Worm (Caenorhabditis elegans) whole organism, L1 larva: ENCODE results near the gene srt-22.

Experiments
- C04F5.9 ChIP-seq: sonication (generic microtip); optimal IDR thresholded peaks from 2 replicates; lab custom pipeline; 2016; ENCODE audit warnings: missing genetic modification characterization, missing compliant biosample characterization
- C34B4.2 ChIP-seq: sonication (generic microtip); optimal IDR thresholded peaks from 2 replicates; lab custom pipeline; 2017; ENCODE audit warnings: mild to moderate bottlenecking, missing genetic modification characterization, missing compliant biosample characterization
- F16B12.6 ChIP-seq: fragments of 150-350 bp; optimal IDR thresholded peaks from 2 replicates; lab custom pipeline; 2014; ENCODE audit warnings: missing biosample characterization, missing genetic modification characterization
- Y116A8C.19 ChIP-seq: sonication (generic microtip); optimal IDR thresholded peaks from 2 replicates; lab custom pipeline; 2016; ENCODE audit warnings: missing compliant biosample characterization, missing genetic modification characterization, borderline replicate concordance
- aha-1 ChIP-seq: fragments of 150-350 bp; optimal IDR thresholded peaks from 2 replicates; lab custom pipeline; 2014; ENCODE audit warnings: missing biosample characterization, missing genetic modification characterization
- ama-1 ChIP-seq: fragments of 150-350 bp; optimal IDR thresholded peaks from 2 replicates; lab custom pipeline; 2014
- ceh-82 ChIP-seq, 3 experiments: fragments of 150-350 bp in 1 of 3; sonication (generic microtip) in 2 of 3; optimal IDR thresholded peaks; 2 replicates each; lab custom pipeline; 2014 to 2017; ENCODE audit warnings: missing biosample characterization in 3 of 3, missing genetic modification characterization in 3 of 3
- ceh-88 ChIP-seq: fragments of 200-800 bp; sonication (Bioruptor generic); IDR thresholded peaks from 2 replicates; pipeline ENCODE4 v1.3.6; 2022; ENCODE audit warnings: missing genetic modification characterization, missing compliant biosample characterization
- dsc-1 ChIP-seq: sonication (generic microtip); optimal IDR thresholded peaks from 2 replicates; lab custom pipeline; 2016; ENCODE audit warnings: mild to moderate bottlenecking, missing genetic modification characterization, missing compliant biosample characterization
- egl-13 ChIP-seq: sonication (generic microtip); optimal IDR thresholded peaks from 2 replicates; lab custom pipeline; 2016; ENCODE audit warnings: missing genotype, missing genetic modification reagents, missing genetic modification characterization, missing compliant biosample characterization
- egl-27 ChIP-seq, 2 experiments: fragments of 150-350 bp in 1 of 2; sonication (generic microtip); optimal IDR thresholded peaks; 3 replicates each; lab custom pipeline; 2017 to 2018; ENCODE audit warnings: missing biosample characterization in 2 of 2, missing genetic modification characterization in 2 of 2, missing genetic modification reagents in 2 of 2
- ets-5 ChIP-seq: fragments of 200-800 bp; sonication (Bioruptor generic); IDR thresholded peaks from 2 replicates; pipeline ENCODE4 v1.3.6; 2022; ENCODE audit warnings: missing genetic modification characterization, missing compliant biosample characterization
- hlh-17 ChIP-seq: fragments of 200-800 bp; sonication (Bioruptor generic); optimal IDR thresholded peaks from 2 replicates; lab custom pipeline; 2018; ENCODE audit warnings: missing genetic modification characterization, mild to moderate bottlenecking, missing compliant biosample characterization, moderate library complexity, borderline replicate concordance
- hlh-4 ChIP-seq: sonication (generic microtip); optimal IDR thresholded peaks from 2 replicates; lab custom pipeline; 2016; ENCODE audit warnings: mild to moderate bottlenecking, missing genetic modification characterization, missing compliant biosample characterization
- hpl-2 ChIP-seq: fragments of 150-350 bp; optimal IDR thresholded peaks from 2 replicates; lab custom pipeline; 2014; ENCODE audit warnings: missing biosample characterization, missing genetic modification reagents, missing genetic modification characterization
- irx-1 ChIP-seq: sonication (generic microtip); optimal IDR thresholded peaks from 2 replicates; lab custom pipeline; 2016; ENCODE audit warnings: missing genetic modification characterization, missing compliant biosample characterization
- lin-35 ChIP-seq, 2 experiments: fragments of 150-350 bp; optimal IDR thresholded peaks; 2 replicates each; lab custom pipeline; 2014; ENCODE audit warnings: missing biosample characterization in 2 of 2, missing genetic modification characterization in 2 of 2, missing genetic modification reagents in 2 of 2
- lin-39 ChIP-seq: fragments of 150-350 bp; optimal IDR thresholded peaks from 2 replicates; lab custom pipeline; 2014; ENCODE audit warnings: missing biosample characterization, missing genetic modification reagents, missing genetic modification characterization
- lir-3 ChIP-seq: sonication (generic microtip); optimal IDR thresholded peaks from 2 replicates; lab custom pipeline; 2016; ENCODE audit warnings: mild to moderate bottlenecking, missing genetic modification characterization, moderate library complexity, missing compliant biosample characterization; ENCODE audit not compliant: poor library complexity
- lsy-2 ChIP-seq, 2 experiments: fragments of 150-350 bp; optimal IDR thresholded peaks; 2 replicates each; lab custom pipeline; 2014; ENCODE audit warnings: missing biosample characterization in 2 of 2, missing genetic modification characterization in 2 of 2
- mab-9 ChIP-seq: fragments of 200-800 bp; sonication (Bioruptor generic); IDR thresholded peaks from 2 replicates; pipeline ENCODE4 v1.3.6; 2022; ENCODE audit warnings: missing genetic modification reagents, missing genetic modification characterization, missing compliant biosample characterization
- mdl-1 ChIP-seq, 2 experiments: fragments of 150-350 bp; optimal IDR thresholded peaks; 2 replicates each; lab custom pipeline; 2014 to 2017; ENCODE audit warnings: missing biosample characterization in 2 of 2, missing genetic modification characterization in 2 of 2, inconsistent platforms in 1 of 2
- mep-1 ChIP-seq: fragments of 150-350 bp; optimal IDR thresholded peaks from 2 replicates; lab custom pipeline; 2014; ENCODE audit warnings: missing biosample characterization, missing genetic modification characterization
- nhr-11 ChIP-seq: fragments of 150-350 bp; optimal IDR thresholded peaks from 2 replicates; lab custom pipeline; 2014; ENCODE audit warnings: missing biosample characterization, missing genetic modification characterization
- nhr-12 ChIP-seq: sonication (generic microtip); optimal IDR thresholded peaks from 2 replicates; lab custom pipeline; 2017; ENCODE audit warnings: missing biosample characterization, missing genetic modification characterization
- nhr-20 ChIP-seq: sonication (generic microtip); optimal IDR thresholded peaks from 2 replicates; lab custom pipeline; 2016; ENCODE audit warnings: mild to moderate bottlenecking, missing genetic modification characterization, missing compliant biosample characterization
- nhr-28 ChIP-seq: fragments of 150-350 bp; optimal IDR thresholded peaks from 2 replicates; lab custom pipeline; 2014; ENCODE audit warnings: missing biosample characterization, missing genetic modification characterization
- nhr-71 ChIP-seq: sonication (generic microtip); optimal IDR thresholded peaks from 2 replicates; lab custom pipeline; 2016; ENCODE audit warnings: mild to moderate bottlenecking, missing genetic modification characterization, moderate library complexity, missing compliant biosample characterization
- nhr-77 ChIP-seq: fragments of 150-350 bp; optimal IDR thresholded peaks from 2 replicates; lab custom pipeline; 2014; ENCODE audit warnings: missing biosample characterization, missing genetic modification characterization
- nhr-84 ChIP-seq: sonication (generic microtip); optimal IDR thresholded peaks from 2 replicates; lab custom pipeline; 2017; ENCODE audit warnings: missing biosample characterization, missing genetic modification characterization
- pax-3 ChIP-seq: fragments of 200-800 bp; sonication (Bioruptor generic); optimal IDR thresholded peaks from 2 replicates; lab custom pipeline; 2018; ENCODE audit warnings: mild to moderate bottlenecking, missing genetic modification characterization, moderate library complexity, missing compliant biosample characterization
- pqm-1 ChIP-seq: sonication (generic microtip); optimal IDR thresholded peaks from 3 replicates; lab custom pipeline; 2017; ENCODE audit warnings: missing biosample characterization, missing genetic modification characterization
- skn-1 ChIP-seq: fragments of 150-350 bp; optimal IDR thresholded peaks from 2 replicates; lab custom pipeline; 2014; ENCODE audit warnings: missing biosample characterization, missing genetic modification characterization
- snpc-4 ChIP-seq: fragments of 150-350 bp; optimal IDR thresholded peaks from 2 replicates; lab custom pipeline; 2014; ENCODE audit warnings: missing biosample characterization, missing genetic modification characterization
- sox-4 ChIP-seq: sonication (generic microtip); optimal IDR thresholded peaks from 2 replicates; lab custom pipeline; 2016; ENCODE audit warnings: missing genetic modification characterization, missing compliant biosample characterization
- sup-37 ChIP-seq: fragments of 200-800 bp; sonication (Bioruptor generic); optimal IDR thresholded peaks from 2 replicates; lab custom pipeline; 2018; ENCODE audit warnings: mild to moderate bottlenecking, missing genetic modification characterization, missing compliant biosample characterization
- swsn-7 ChIP-seq: sonication (generic microtip); optimal IDR thresholded peaks from 2 replicates; lab custom pipeline; 2016; ENCODE audit warnings: missing genetic modification characterization, missing compliant biosample characterization
- tbx-2 ChIP-seq: sonication (generic microtip); optimal IDR thresholded peaks from 2 replicates; lab custom pipeline; 2016; ENCODE audit warnings: missing genetic modification characterization, missing compliant biosample characterization
- tlp-1 ChIP-seq: fragments of 150-350 bp; optimal IDR thresholded peaks from 2 replicates; lab custom pipeline; 2014; ENCODE audit warnings: missing biosample characterization, missing genetic modification characterization
- unc-130 ChIP-seq: fragments of 150-350 bp; optimal IDR thresholded peaks from 2 replicates; lab custom pipeline; 2017; ENCODE audit warnings: missing biosample characterization, missing genetic modification characterization, inconsistent platforms
- unc-30 ChIP-seq: sonication (generic microtip); optimal IDR thresholded peaks from 2 replicates; lab custom pipeline; 2017; ENCODE audit warnings: missing biosample characterization, missing genetic modification characterization
- unc-86 ChIP-seq: sonication (generic microtip); optimal IDR thresholded peaks from 2 replicates; lab custom pipeline; 2016; ENCODE audit warnings: missing genetic modification characterization, missing compliant biosample characterization
- unc-98 ChIP-seq: fragments of 200-800 bp; sonication (Bioruptor generic); IDR thresholded peaks from 2 replicates; pipeline ENCODE4 v1.3.6; 2022; ENCODE audit warnings: missing genetic modification characterization, missing compliant biosample characterization
- vab-15 ChIP-seq: sonication (generic microtip); optimal IDR thresholded peaks from 2 replicates; lab custom pipeline; 2017; ENCODE audit warnings: missing genotype, mild to moderate bottlenecking, missing genetic modification characterization, missing compliant biosample characterization
- ztf-4 ChIP-seq: fragments of 150-350 bp; optimal IDR thresholded peaks from 2 replicates; lab custom pipeline; 2014; ENCODE audit warnings: missing biosample characterization, missing genetic modification characterization

Gene srt-22

ce11 chrV:15318638-15319037 lies 2.9 kb upstream of the srt-22 start, which contains the start of gene nhr-291 (continued):
- TF ChIP-seq sup-37 (GFP tag; lab: Kevin White, UChicago) = no peak
- TF ChIP-seq unc-30 (tag; lab: Kevin White, UChicago) = no peak
- TF ChIP-seq nhr-71 (tag; lab: Kevin White, UChicago) = no peak
- TF ChIP-seq nhr-20 = peak; percentile 38
- TF ChIP-seq unc-130 (tag; lab: Kevin White, UChicago) = no peak
- no peak for TF ChIP-seq F16B12.6
- no peak for TF ChIP-seq C04F5.9 (tag; lab: Kevin White, UChicago)
- no peak for TF ChIP-seq dsc-1 (tag; lab: Kevin White, UChicago)
- TF ChIP-seq tlp-1 (tag; lab: Kevin White, UChicago) = no peak
- TF ChIP-seq nhr-84 (tag; lab: Kevin White, UChicago) = no peak
- TF ChIP-seq ztf-4 = no peak
- no peak for TF ChIP-seq egl-13

ce11 chrV:15313529-15313928 lies 2.2 kb downstream of the srt-22 start:
- TF ChIP-seq unc-98 (GFP tag; lab: Robert Waterston, UW) (no peak), ceh-82 (tag; optimal IDR thresholded peaks at IDR 0.05; lab: Kevin White, UChicago) (no peak), nhr-77 (tag; lab: Kevin White, UChicago) (no peak), snpc-4 (tag; lab: Kevin White, UChicago) (no peak), vab-15 (no peak), skn-1 (tag; lab: Kevin White, UChicago) (no peak), lin-39 (no peak), nhr-12 (tag; lab: Kevin White, UChicago) (no peak), tbx-2 (tag; lab: Kevin White, UChicago) (no peak), mdl-1 (tag; optimal IDR thresholded peaks at IDR 0.05; lab: Kevin White, UChicago) (no peak), mab-9 (GFP tag; lab: Robert Waterston, UW) (no peak), pqm-1 (no peak), hlh-17 (GFP tag; lab: Kevin White, UChicago) (no peak), nhr-28 (tag; lab: Kevin White, UChicago) (no peak), irx-1 (tag; lab: Kevin White, UChicago) (no peak), hlh-4 (tag; lab: Kevin White, UChicago) (no peak)

ce11 chrV:15310780-15311179 lies 4.9 kb downstream of the srt-22 start, which contains the start of gene irld-62:
TSS of gene irld-62 (plus strand) at chrV:15311080.
- no peak for TF ChIP-seq Y116A8C.19 (tag; lab: Kevin White, UChicago)
- TF ChIP-seq lir-3 = no peak
- TF ChIP-seq lsy-2 (tag; optimal IDR thresholded peaks at IDR 0.05; lab: Kevin White, UChicago) = no peak
- TF ChIP-seq aha-1 (tag; lab: Kevin White, UChicago) = no peak
- no peak for TF ChIP-seq swsn-7 (tag; lab: Kevin White, UChicago)
- TF ChIP-seq nhr-12 (tag; lab: Kevin White, UChicago) = no peak
- TF ChIP-seq nhr-11 (tag; lab: Kevin White, UChicago) = no peak
- no peak for TF ChIP-seq mep-1 (tag; lab: Kevin White, UChicago)
- no peak for TF ChIP-seq unc-86 (tag; lab: Kevin White, UChicago)
- TF ChIP-seq nhr-20 = no peak
- TF ChIP-seq tlp-1 (tag; lab: Kevin White, UChicago) = no peak
- TF ChIP-seq pax-3 (tag; lab: Kevin White, UChicago) = no peak
- TF ChIP-seq egl-27 (tag; optimal IDR thresholded peaks at IDR 0.05; lab: Kevin White, UChicago) = no peak
- TF ChIP-seq ceh-88 (GFP tag; lab: Robert Waterston, UW) = no peak
- no peak for TF ChIP-seq C34B4.2 (tag; lab: Kevin White, UChicago)
- TF ChIP-seq lin-35 (GFP tag; optimal IDR thresholded peaks at IDR 0.05; lab: Kevin White, UChicago) = no peak
- no peak for TF ChIP-seq sox-4 (tag; lab: Kevin White, UChicago)
- no peak for TF ChIP-seq ama-1 (lab: Kevin White, UChicago)
- no peak for TF ChIP-seq ets-5
- TF ChIP-seq hpl-2 (GFP tag; lab: Kevin White, UChicago) = no peak
- TF ChIP-seq, all 84 proteins: peak for 0
